Worm (Caenorhabditis elegans) whole organism, late embryonic: ENCODE measurements around the gene R13A1.3.

Source experiments
- C38D4.7 ChIP-seq: fragments of 200-800 bp; sonication (Bioruptor generic); optimal IDR thresholded peaks from 2 replicates; lab custom pipeline; 2018; ENCODE audit warnings: mild to moderate bottlenecking, missing genetic modification characterization, moderate library complexity, missing compliant biosample characterization
- F13H6.1 ChIP-seq: sonication (generic microtip); optimal IDR thresholded peaks from 2 replicates; lab custom pipeline; 2016; ENCODE audit warnings: missing genetic modification characterization, missing compliant biosample characterization
- K02D7.2 ChIP-seq: sonication (generic microtip); optimal IDR thresholded peaks from 2 replicates; lab custom pipeline; 2017; ENCODE audit warnings: mild to moderate bottlenecking, missing genetic modification characterization, missing compliant biosample characterization
- T23F11.4 ChIP-seq: fragments of 200-800 bp; sonication (Bioruptor generic); optimal IDR thresholded peaks from 2 replicates; lab custom pipeline; 2018; ENCODE audit warnings: mild to moderate bottlenecking, missing genetic modification characterization, missing compliant biosample characterization
- Y22D7AL.16 ChIP-seq: sonication (generic microtip); optimal IDR thresholded peaks from 2 replicates; lab custom pipeline; 2016; ENCODE audit warnings: missing genetic modification characterization, missing compliant biosample characterization
- ahr-1 ChIP-seq: sonication (generic microtip); optimal IDR thresholded peaks from 2 replicates; lab custom pipeline; 2016; ENCODE audit warnings: missing genetic modification characterization, missing compliant biosample characterization
- ama-1 ChIP-seq: fragments of 150-350 bp; optimal IDR thresholded peaks from 2 replicates; lab custom pipeline; 2014
- ceh-14 ChIP-seq: sonication (generic microtip); optimal IDR thresholded peaks from 2 replicates; lab custom pipeline; 2016; ENCODE audit warnings: missing genotype, missing genetic modification characterization, missing compliant biosample characterization
- ceh-18 ChIP-seq: sonication (generic microtip); optimal IDR thresholded peaks from 2 replicates; lab custom pipeline; 2016; ENCODE audit warnings: missing genetic modification characterization, missing compliant biosample characterization
- ceh-2 ChIP-seq: sonication (generic microtip); optimal IDR thresholded peaks from 2 replicates; lab custom pipeline; 2016; ENCODE audit warnings: missing genotype, missing genetic modification characterization, missing compliant biosample characterization
- ceh-24 ChIP-seq: sonication (generic microtip); optimal IDR thresholded peaks from 2 replicates; lab custom pipeline; 2016; ENCODE audit warnings: mild to moderate bottlenecking, missing genetic modification characterization, missing compliant biosample characterization
- ceh-31 ChIP-seq: sonication (generic microtip); optimal IDR thresholded peaks from 2 replicates; lab custom pipeline; 2016; ENCODE audit warnings: missing genetic modification characterization, missing compliant biosample characterization
- ceh-34 ChIP-seq: sonication (generic microtip); optimal IDR thresholded peaks from 2 replicates; lab custom pipeline; 2016; ENCODE audit warnings: mild to moderate bottlenecking, missing genetic modification characterization, missing compliant biosample characterization
- ceh-6 ChIP-seq: fragments of 200-800 bp; sonication (Bioruptor generic); optimal IDR thresholded peaks from 2 replicates; lab custom pipeline; 2018; ENCODE audit warnings: mild to moderate bottlenecking, missing genetic modification characterization, missing compliant biosample characterization
- che-1 ChIP-seq: sonication (generic microtip); optimal IDR thresholded peaks from 2 replicates; lab custom pipeline; 2016; ENCODE audit warnings: mild to moderate bottlenecking, missing genetic modification characterization, missing compliant biosample characterization
- dmd-4 ChIP-seq: sonication (generic microtip); optimal IDR thresholded peaks from 2 replicates; lab custom pipeline; 2016; ENCODE audit warnings: borderline replicate concordance, missing genetic modification characterization, missing compliant biosample characterization
- elt-2 ChIP-seq: sonication (generic microtip); optimal IDR thresholded peaks from 2 replicates; lab custom pipeline; 2016; ENCODE audit warnings: missing genetic modification reagents, missing genetic modification characterization, missing compliant biosample characterization
- ets-4 ChIP-seq: sonication (generic microtip); optimal IDR thresholded peaks from 2 replicates; lab custom pipeline; 2016; ENCODE audit warnings: missing genetic modification characterization, missing compliant biosample characterization
- eyg-1 ChIP-seq: sonication (generic microtip); optimal IDR thresholded peaks from 2 replicates; lab custom pipeline; 2016; ENCODE audit warnings: missing genotype, missing genetic modification characterization, missing compliant biosample characterization
- fax-1 ChIP-seq: sonication (generic microtip); optimal IDR thresholded peaks from 2 replicates; lab custom pipeline; 2016; ENCODE audit warnings: missing genotype, missing genetic modification characterization, missing compliant biosample characterization
- fkh-6 ChIP-seq: sonication (generic microtip); optimal IDR thresholded peaks from 2 replicates; lab custom pipeline; 2016; ENCODE audit warnings: missing genetic modification characterization, missing compliant biosample characterization
- hlh-6 ChIP-seq: sonication (generic microtip); optimal IDR thresholded peaks from 2 replicates; lab custom pipeline; 2016; ENCODE audit warnings: missing genotype, missing genetic modification characterization, missing compliant biosample characterization
- madf-2 ChIP-seq: sonication (generic microtip); optimal IDR thresholded peaks from 2 replicates; lab custom pipeline; 2017; ENCODE audit warnings: missing genetic modification characterization, missing compliant biosample characterization
- nfya-1 ChIP-seq: sonication (generic microtip); optimal IDR thresholded peaks from 2 replicates; lab custom pipeline; 2017; ENCODE audit warnings: missing genetic modification characterization, mild to moderate bottlenecking, missing compliant biosample characterization, antibody characterized with exemption, moderate library complexity
- nhr-11 ChIP-seq: fragments of 150-350 bp; optimal IDR thresholded peaks from 2 replicates; lab custom pipeline; 2014; ENCODE audit warnings: missing biosample characterization, missing genetic modification characterization
- nhr-232 ChIP-seq: sonication (generic microtip); optimal IDR thresholded peaks from 2 replicates; lab custom pipeline; 2016; ENCODE audit warnings: missing genetic modification characterization, missing compliant biosample characterization
- npax-4 ChIP-seq: sonication (generic microtip); optimal IDR thresholded peaks from 2 replicates; lab custom pipeline; 2016; ENCODE audit warnings: missing genetic modification characterization, missing compliant biosample characterization
- pag-3 ChIP-seq: sonication (generic microtip); optimal IDR thresholded peaks from 2 replicates; lab custom pipeline; 2016; ENCODE audit warnings: missing compliant biosample characterization, missing genetic modification characterization, borderline replicate concordance
- pat-9 ChIP-seq: fragments of 200-800 bp; sonication (Bioruptor generic); optimal IDR thresholded peaks from 2 replicates; lab custom pipeline; 2018; ENCODE audit warnings: mild to moderate bottlenecking, missing genetic modification characterization, moderate library complexity, missing compliant biosample characterization
- pax-1 ChIP-seq: fragments of 150-350 bp; optimal IDR thresholded peaks from 2 replicates; lab custom pipeline; 2014; ENCODE audit warnings: missing biosample characterization, missing genetic modification characterization
- pha-2 ChIP-seq: sonication (generic microtip); optimal IDR thresholded peaks from 2 replicates; lab custom pipeline; 2017; ENCODE audit warnings: mild to moderate bottlenecking, missing genetic modification characterization, missing compliant biosample characterization
- pha-4 ChIP-seq: fragments of 150-350 bp; optimal IDR thresholded peaks from 2 replicates; lab custom pipeline; 2018; ENCODE audit warnings: missing biosample characterization, missing genetic modification reagents, missing genetic modification characterization
- pqm-1 ChIP-seq: sonication (generic microtip); optimal IDR thresholded peaks from 2 replicates; lab custom pipeline; 2016; ENCODE audit warnings: missing genetic modification characterization, missing compliant biosample characterization
- pros-1 ChIP-seq: fragments of 150-350 bp; optimal IDR thresholded peaks from 2 replicates; lab custom pipeline; 2014; ENCODE audit warnings: missing biosample characterization, missing genetic modification reagents, missing genetic modification characterization
- rnt-1 ChIP-seq: sonication (generic microtip); optimal IDR thresholded peaks from 2 replicates; lab custom pipeline; 2016; ENCODE audit warnings: missing genetic modification characterization, missing compliant biosample characterization
- sdc-2 ChIP-seq: sonication (generic microtip); optimal IDR thresholded peaks from 2 replicates; lab custom pipeline; 2016; ENCODE audit warnings: missing genotype, missing genetic modification characterization, missing compliant biosample characterization
- sox-4 ChIP-seq: sonication (generic microtip); optimal IDR thresholded peaks from 2 replicates; lab custom pipeline; 2017; ENCODE audit warnings: mild to moderate bottlenecking, missing genetic modification characterization, inconsistent platforms, missing compliant biosample characterization
- syd-9 ChIP-seq: sonication (generic microtip); optimal IDR thresholded peaks from 2 replicates; lab custom pipeline; 2016; ENCODE audit warnings: mild to moderate bottlenecking, missing genetic modification characterization, moderate library complexity, missing compliant biosample characterization
- tbx-2 ChIP-seq: sonication (generic microtip); optimal IDR thresholded peaks from 2 replicates; lab custom pipeline; 2016; ENCODE audit warnings: missing genetic modification characterization, missing compliant biosample characterization
- tbx-7 ChIP-seq: sonication (generic microtip); optimal IDR thresholded peaks from 2 replicates; lab custom pipeline; 2016; ENCODE audit warnings: missing genotype, missing genetic modification characterization, missing compliant biosample characterization
- unc-3 ChIP-seq, 2 experiments: fragments of 200-800 bp in 1 of 2; sonication (Bioruptor generic) in 1 of 2; sonication (generic microtip) in 1 of 2; conservative IDR thresholded peaks in 1 of 2; optimal IDR thresholded peaks in 1 of 2; 2 replicates each; pipeline versions ENCODE4 v1.3.6 to Lab custom; 2016 to 2022; ENCODE audit warnings: missing compliant biosample characterization in 2 of 2, missing genetic modification characterization in 2 of 2, missing genetic modification reagents in 1 of 2
- unc-42 ChIP-seq: sonication (generic microtip); optimal IDR thresholded peaks from 2 replicates; lab custom pipeline; 2016; ENCODE audit warnings: missing genotype, missing genetic modification characterization, missing compliant biosample characterization
- unc-55 ChIP-seq: sonication (generic microtip); optimal IDR thresholded peaks from 2 replicates; lab custom pipeline; 2017; ENCODE audit warnings: missing biosample characterization, missing genetic modification reagents, missing genetic modification characterization
- unc-86 ChIP-seq: sonication (generic microtip); optimal IDR thresholded peaks from 2 replicates; lab custom pipeline; 2016; ENCODE audit warnings: missing genetic modification characterization, missing compliant biosample characterization
- zip-5 ChIP-seq: sonication (generic microtip); optimal IDR thresholded peaks from 2 replicates; lab custom pipeline; 2016; ENCODE audit warnings: missing genetic modification characterization, missing compliant biosample characterization

The R13A1.3 gene

DNA sequence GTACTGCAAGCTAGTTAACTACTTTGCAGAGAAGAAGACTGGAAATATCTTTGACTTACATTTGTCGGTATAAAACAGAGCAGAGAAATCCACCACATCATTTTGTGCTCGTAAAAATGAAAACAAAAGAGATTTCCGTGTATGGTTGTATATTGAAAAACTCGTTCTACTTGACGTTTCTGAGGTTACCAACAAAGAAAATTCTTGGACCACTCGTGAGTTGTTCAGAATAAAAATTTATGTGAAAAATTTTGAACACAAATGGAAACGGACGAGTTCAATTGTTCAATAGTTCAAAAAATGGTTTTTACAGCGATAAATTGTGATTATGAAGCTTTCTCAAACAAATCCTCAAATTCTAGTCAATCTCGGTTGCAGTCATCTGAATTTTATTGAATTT lies 19.2 kb upstream of the R13A1.3 start, which contains the start of gene clec-179:
Gene clec-179, minus strand, starts transcription at position 101 of the 400 bp plus-strand sequence.
- no peak for TF ChIP-seq ets-4 (tag; lab: Kevin White, UChicago)
- TF ChIP-seq unc-3 (GFP tag; conservative IDR thresholded peaks at IDR 0.05; lab: Robert Waterston, UW): no peak
- TF ChIP-seq unc-3 (tag; optimal IDR thresholded peaks at IDR 0.05; lab: Kevin White, UChicago): no peak
- TF ChIP-seq unc-55 (GFP tag; lab: Kevin White, UChicago): no peak
- no peak for TF ChIP-seq ama-1 (lab: Kevin White, UChicago)
- TF ChIP-seq sdc-2 (tag; lab: Kevin White, UChicago): no peak
- TF ChIP-seq pat-9: no peak
- no peak for TF ChIP-seq syd-9
- TF ChIP-seq K02D7.2 (tag; lab: Kevin White, UChicago): no peak
- TF ChIP-seq ceh-34 (tag; lab: Kevin White, UChicago): no peak
- TF ChIP-seq Y22D7AL.16: no peak
- TF ChIP-seq ceh-6: no peak
- no peak for TF ChIP-seq pax-1 (tag; lab: Kevin White, UChicago)
- no peak for TF ChIP-seq ahr-1
- no peak for TF ChIP-seq pros-1 (tag; lab: Kevin White, UChicago)
- no peak for TF ChIP-seq ceh-14 (tag; lab: Kevin White, UChicago)
- no peak for TF ChIP-seq ceh-31
- no peak for TF ChIP-seq tbx-7 (tag; lab: Kevin White, UChicago)
- TF ChIP-seq npax-4 (tag; lab: Kevin White, UChicago): no peak
- no peak for TF ChIP-seq ceh-2 (tag; lab: Kevin White, UChicago)
- no peak for TF ChIP-seq C38D4.7

- TF ChIP-seq nhr-11 (tag; lab: Kevin White, UChicago): no peak
- TF ChIP-seq fkh-6 (tag; lab: Kevin White, UChicago): no peak
- no peak for TF ChIP-seq tbx-2
- TF ChIP-seq zip-5: no peak
- TF ChIP-seq pag-3: no peak
- no peak for TF ChIP-seq ceh-18 (tag; lab: Kevin White, UChicago)
- TF ChIP-seq ceh-24 (tag; lab: Kevin White, UChicago): no peak
- no peak for TF ChIP-seq rnt-1 (tag; lab: Kevin White, UChicago)
- TF ChIP-seq pha-2 (tag; lab: Kevin White, UChicago): no peak
Observed at ce11 chrIV:7186756-7187155, 17.0 kb upstream of the R13A1.3 start, which contains the start of gene str-249. TSS of gene str-249 (minus strand) at chrIV:7186856.

- TF ChIP-seq pha-2 (tag; lab: Kevin White, UChicago) (no peak), syd-9 (no peak), ceh-18 (tag; lab: Kevin White, UChicago) (no peak), unc-55 (GFP tag; lab: Kevin White, UChicago) (no peak), unc-86 (tag; lab: Kevin White, UChicago) (no peak), pha-4 (no peak), npax-4 (tag; lab: Kevin White, UChicago) (no peak), che-1 (tag; lab: Kevin White, UChicago) (no peak), rnt-1 (tag; lab: Kevin White, UChicago) (no peak), pag-3 (no peak), F13H6.1 (tag; lab: Kevin White, UChicago) (no peak), nhr-11 (tag; lab: Kevin White, UChicago) (no peak), ceh-14 (tag; lab: Kevin White, UChicago) (no peak), T23F11.4 (GFP tag; lab: Kevin White, UChicago) (no peak), nhr-232 (tag; lab: Kevin White, UChicago) (no peak)
Observed at ce11 chrIV:7188030-7188429, 15.8 kb upstream of the R13A1.3 start, which contains the start of gene C42D4.13. TSS of gene C42D4.13 (minus strand) at chrIV:7188130.

DNA sequence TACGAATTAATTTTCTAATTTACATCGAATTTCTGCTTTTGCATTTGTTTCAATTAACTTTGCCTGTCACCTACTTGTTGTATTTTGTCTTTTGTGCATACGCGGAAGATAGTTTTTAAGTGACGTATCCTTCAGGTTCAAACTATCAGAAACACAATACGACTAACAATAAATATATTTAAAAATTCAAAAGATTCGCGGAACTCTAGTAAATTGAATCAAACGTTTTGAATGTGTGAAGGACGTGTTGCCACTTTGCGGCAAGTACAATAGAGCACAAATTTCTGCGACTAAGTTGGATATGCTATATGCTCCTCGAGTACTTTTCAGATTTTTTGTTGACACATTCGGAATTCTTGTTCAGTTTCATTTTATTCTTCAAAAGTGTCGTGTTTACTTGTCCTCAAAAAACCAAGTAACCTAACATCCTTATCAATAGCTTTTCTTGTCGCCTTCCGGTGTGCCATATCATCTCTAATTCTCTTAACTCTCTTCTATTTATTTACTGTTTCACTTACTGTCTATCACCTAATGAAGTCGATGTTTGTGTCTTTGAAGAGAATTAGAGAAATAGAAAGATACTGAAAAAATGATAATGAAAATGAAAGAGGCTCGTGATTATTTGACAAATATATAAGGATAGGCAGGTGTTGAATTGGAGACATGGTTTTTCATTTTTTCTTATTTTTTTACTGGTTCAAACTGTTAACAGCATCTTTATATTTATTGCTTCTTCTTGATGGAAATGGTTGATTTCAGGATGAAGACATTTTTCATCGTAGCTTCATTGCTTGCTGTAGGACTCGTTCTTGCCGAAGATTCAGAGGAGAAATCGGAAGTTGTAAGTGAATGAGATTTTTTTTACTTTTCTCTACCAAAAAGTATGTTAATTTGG lies 15.0 kb upstream of the R13A1.3 start, which contains the start of gene srlf-7:
Gene srlf-7, plus strand, starts transcription at position 760 of the 895 bp plus-strand sequence.
- no peak for TF ChIP-seq nhr-11 (tag; lab: Kevin White, UChicago)
- TF ChIP-seq sox-4 (tag; lab: Kevin White, UChicago): no peak
- no peak for TF ChIP-seq fax-1 (tag; lab: Kevin White, UChicago)
- peak; percentile 27 for TF ChIP-seq pqm-1 (tag; lab: Kevin White, UChicago)
- TF ChIP-seq nfya-1: no peak
- TF ChIP-seq pha-2 (tag; lab: Kevin White, UChicago): no peak
- peak; percentile 88 for TF ChIP-seq elt-2
- no peak for TF ChIP-seq eyg-1 (tag; lab: Kevin White, UChicago)
- TF ChIP-seq unc-42 (tag; lab: Kevin White, UChicago): peak; percentile 44
- no peak for TF ChIP-seq hlh-6 (tag; lab: Kevin White, UChicago)
- no peak for TF ChIP-seq che-1 (tag; lab: Kevin White, UChicago)
- no peak for TF ChIP-seq madf-2 (tag; lab: Kevin White, UChicago)
- no peak for TF ChIP-seq T23F11.4 (GFP tag; lab: Kevin White, UChicago)
- no peak for TF ChIP-seq dmd-4 (tag; lab: Kevin White, UChicago)
- TF ChIP-seq sdc-2 (tag; lab: Kevin White, UChicago): no peak
